Worm (Caenorhabditis elegans) whole organism, L3 larva: ENCODE results near the gene tgn-38.
A peak's percentile ranks its signal among the peaks of the same experiment; 100 is the strongest.

Experiments
- elt-3 ChIP-seq, 3 experiments: fragments of 150-350 bp in 1 of 3; sonication (generic microtip) in 2 of 3; optimal IDR thresholded peaks; 2 replicates in 2 of 3; 4 replicates in 1 of 3; lab custom pipeline; 2014 to 2017; ENCODE audit warnings: missing biosample characterization in 3 of 3, missing genetic modification characterization in 3 of 3
- jun-1 ChIP-seq: fragments of 150-350 bp; optimal IDR thresholded peaks from 2 replicates; lab custom pipeline; 2014; ENCODE audit warnings: missing biosample characterization, missing genetic modification reagents, missing genetic modification characterization
- mml-1 ChIP-seq: fragments of 150-350 bp; sonication (generic microtip); optimal IDR thresholded peaks from 3 replicates; lab custom pipeline; 2014; ENCODE audit warnings: missing biosample characterization, missing genetic modification characterization
- nhr-43 ChIP-seq: sonication (generic microtip); optimal IDR thresholded peaks from 2 replicates; lab custom pipeline; 2016; ENCODE audit warnings: mild to moderate bottlenecking, missing genetic modification characterization, missing compliant biosample characterization; ENCODE audit not compliant: poor library complexity, severe bottlenecking

DNA sequence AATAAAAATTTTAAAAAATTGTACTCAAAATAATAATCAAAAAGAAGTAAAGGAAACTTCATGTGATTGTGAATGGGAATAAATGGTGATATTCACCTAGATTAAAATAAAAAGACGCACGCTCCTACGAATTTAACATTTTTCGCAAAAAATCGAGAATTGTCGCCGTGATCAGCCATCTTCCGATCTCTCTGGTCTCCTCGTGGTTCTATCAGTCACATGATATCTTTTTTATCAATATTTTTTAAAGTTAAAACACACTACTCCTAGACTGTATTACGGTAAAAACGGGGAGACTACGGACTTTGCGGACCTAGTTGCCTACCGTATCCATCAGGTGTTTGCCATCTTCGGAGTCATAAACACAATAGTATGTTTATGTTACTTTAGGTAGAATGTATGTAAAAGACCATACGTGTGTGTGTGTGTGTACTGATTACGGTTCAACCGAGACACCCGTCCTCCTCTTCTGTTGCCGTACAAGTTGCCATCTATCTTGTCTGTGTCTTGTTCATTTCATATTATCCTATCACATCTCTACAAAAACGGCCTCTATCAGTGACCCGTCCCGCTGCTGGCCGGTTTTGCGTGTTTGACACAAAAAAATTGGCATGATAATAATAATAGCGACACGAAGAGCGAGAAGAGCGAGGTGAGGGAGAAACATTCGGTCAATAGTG is 17.7 kb upstream of the tgn-38 start, which contains the start of gene T12G3.2:
- TF ChIP-seq elt-3 (tag; optimal IDR thresholded peaks at IDR 0.05; lab: Kevin White, UChicago), result peak in 1 of 3 experiments; percentile 59
- no peak for TF ChIP-seq mml-1
- TF ChIP-seq jun-1 (tag; lab: Kevin White, UChicago), result peak; percentile 10
- TF ChIP-seq nhr-43 (tag; lab: Kevin White, UChicago), result peak; percentile 16
